Fruit fly (Drosophila melanogaster) whole organism, embryonic: ENCODE results near the gene CCT7.

ENCODE experiments used
- Atf3 ChIP-seq: fragments of 200-800 bp; sonication (Bioruptor generic); optimal IDR thresholded peaks from 3 replicates; lab custom pipeline; 2016; ENCODE audit warnings: missing biosample characterization, missing genetic modification characterization
- CG11398 ChIP-seq: fragments of 200-800 bp; sonication (Bioruptor generic); optimal IDR thresholded peaks from 2 replicates; lab custom pipeline; 2016; ENCODE audit warnings: missing biosample characterization, missing genetic modification characterization
- CG14667 ChIP-seq: fragments of 200-800 bp; sonication (Bioruptor generic); IDR thresholded peaks from 2 replicates; pipeline ENCODE4 v1.3.6; 2022; ENCODE audit warnings: missing biosample characterization, missing genetic modification characterization
- CG1529 ChIP-seq: fragments of 200-800 bp; sonication (Bioruptor generic); optimal IDR thresholded peaks from 3 replicates; lab custom pipeline; 2018; ENCODE audit warnings: missing biosample characterization, missing genetic modification characterization
- CG15514 ChIP-seq: fragments of 200-800 bp; sonication (Bioruptor generic); optimal IDR thresholded peaks from 3 replicates; lab custom pipeline; 2017; ENCODE audit warnings: missing biosample characterization, missing genetic modification characterization, mild to moderate bottlenecking, moderate library complexity, missing genetic modification reagents
- CG15696 ChIP-seq: fragments of 200-800 bp; sonication (Bioruptor generic); optimal IDR thresholded peaks from 2 replicates; lab custom pipeline; 2019; ENCODE audit warnings: missing biosample characterization, mild to moderate bottlenecking, missing genetic modification characterization, moderate library complexity
- CG1647 ChIP-seq: fragments of 200-800 bp; sonication (Bioruptor generic); optimal IDR thresholded peaks from 3 replicates; lab custom pipeline; 2016; ENCODE audit warnings: missing biosample characterization, missing genetic modification characterization
- CG18619 ChIP-seq: fragments of 200-800 bp; sonication (Bioruptor generic); optimal IDR thresholded peaks from 3 replicates; lab custom pipeline; 2017; ENCODE audit warnings: missing biosample characterization, mild to moderate bottlenecking, missing genetic modification characterization
- CG2199 ChIP-seq: fragments of 200-800 bp; sonication (Bioruptor generic); IDR thresholded peaks from 3 replicates; pipeline ENCODE4 v1.3.6; 2022; ENCODE audit warnings: missing biosample characterization, missing genetic modification characterization
- CG4404 ChIP-seq: fragments of 200-800 bp; sonication (Bioruptor generic); IDR thresholded peaks from 2 replicates; pipeline ENCODE4 v1.3.6; 2022; ENCODE audit warnings: missing biosample characterization, missing genetic modification characterization
- CG7372 ChIP-seq: fragments of 200-800 bp; sonication (Bioruptor generic); IDR thresholded peaks from 2 replicates; pipeline ENCODE4 v1.3.6; 2022; ENCODE audit warnings: missing biosample characterization, missing genetic modification characterization
- CG8290 ChIP-seq, 3 experiments: fragments of 200-800 bp; sonication (Bioruptor generic); optimal IDR thresholded peaks; 2 replicates each; lab custom pipeline; 2016 to 2019; ENCODE audit warnings: missing biosample characterization in 3 of 3, missing genetic modification characterization in 3 of 3, mild to moderate bottlenecking in 2 of 3, moderate library complexity in 1 of 3
- Dbx ChIP-seq: fragments of 200-800 bp; sonication (Bioruptor generic); IDR thresholded peaks from 3 replicates; pipeline ENCODE4 v1.3.6; 2022; ENCODE audit warnings: missing biosample characterization, missing genetic modification characterization
- Dll ChIP-seq: fragments of 200-800 bp; sonication (Bioruptor generic); IDR thresholded peaks from 4 replicates; pipeline ENCODE4 v1.3.6; 2022; ENCODE audit warnings: missing biosample characterization, missing genetic modification characterization; ENCODE audit not compliant: partially characterized antibody
- E2f1 ChIP-seq: fragments of 200-800 bp; sonication (Bioruptor generic); IDR thresholded peaks from 2 replicates; pipeline ENCODE4 v1.3.6; 2022; ENCODE audit warnings: missing biosample characterization, missing genetic modification characterization
- Ets65A ChIP-seq: fragments of 200-800 bp; sonication (Bioruptor generic); peaks from one replicate; lab custom pipeline; 2016; ENCODE audit warnings: missing biosample characterization, missing genetic modification characterization
- HLH4C ChIP-seq: fragments of 200-800 bp; sonication (Bioruptor generic); IDR thresholded peaks from 3 replicates; pipeline ENCODE4 v1.3.6; 2022; ENCODE audit warnings: missing biosample characterization, missing genetic modification characterization; ENCODE audit not compliant: partially characterized antibody
- Hand ChIP-seq: fragments of 200-800 bp; sonication (Bioruptor generic); optimal IDR thresholded peaks from 2 replicates; lab custom pipeline; 2017; ENCODE audit warnings: mild to moderate bottlenecking, missing biosample characterization, missing genetic modification reagents, missing genetic modification characterization
- Hey ChIP-seq: fragments of 200-800 bp; sonication (Bioruptor generic); optimal IDR thresholded peaks from 3 replicates; lab custom pipeline; 2018; ENCODE audit warnings: missing biosample characterization, mild to moderate bottlenecking, missing genetic modification characterization
- Hmx ChIP-seq: fragments of 200-800 bp; sonication (Bioruptor generic); optimal IDR thresholded peaks from 2 replicates; lab custom pipeline; 2016; ENCODE audit warnings: missing biosample characterization, missing genetic modification characterization
- MESR4 ChIP-seq: fragments of 200-800 bp; sonication (Bioruptor generic); optimal IDR thresholded peaks from 2 replicates; lab custom pipeline; 2018; ENCODE audit warnings: missing biosample characterization, mild to moderate bottlenecking, missing genetic modification characterization, moderate library complexity
- Meics ChIP-seq: fragments of 200-800 bp; sonication (Bioruptor generic); optimal IDR thresholded peaks from 2 replicates; lab custom pipeline; 2017; ENCODE audit warnings: missing biosample characterization, mild to moderate bottlenecking, missing genetic modification characterization
- Side ChIP-seq: fragments of 200-800 bp; sonication (Bioruptor generic); optimal IDR thresholded peaks from 2 replicates; lab custom pipeline; 2016; ENCODE audit warnings: missing biosample characterization, missing genetic modification characterization
- Sox100B ChIP-seq: fragments of 200-800 bp; sonication (Bioruptor generic); optimal IDR thresholded peaks from 3 replicates; lab custom pipeline; 2018; ENCODE audit warnings: missing biosample characterization, mild to moderate bottlenecking, missing genetic modification characterization
- Tbp ChIP-seq: fragments of >200 bp; optimal IDR thresholded peaks from 2 replicates; lab custom pipeline; 2018; ENCODE audit warnings: missing biosample characterization, missing genetic modification characterization
- ac ChIP-seq: fragments of 200-800 bp; sonication (Bioruptor generic); optimal IDR thresholded peaks from 3 replicates; lab custom pipeline; 2017; ENCODE audit warnings: missing biosample characterization, mild to moderate bottlenecking, missing genetic modification characterization
- ato ChIP-seq: fragments of 200-800 bp; sonication (Bioruptor generic); IDR thresholded peaks from 2 replicates; pipeline ENCODE4 v1.3.6; 2022; ENCODE audit warnings: missing biosample characterization, missing genetic modification characterization; ENCODE audit not compliant: partially characterized antibody
- cato ChIP-seq: fragments of 200-800 bp; sonication (Bioruptor generic); optimal IDR thresholded peaks from 2 replicates; lab custom pipeline; 2016; ENCODE audit warnings: missing biosample characterization, missing genetic modification characterization, borderline replicate concordance
- chinmo ChIP-seq: fragments of 200-800 bp; sonication (Bioruptor generic); IDR thresholded peaks from 4 replicates; pipeline ENCODE4 v1.3.6; 2022; ENCODE audit warnings: missing biosample characterization, missing genetic modification characterization; ENCODE audit not compliant: partially characterized antibody
- crol ChIP-seq: fragments of 200-800 bp; sonication (Bioruptor generic); IDR thresholded peaks from 2 replicates; pipeline ENCODE4 v1.3.6; 2022; ENCODE audit warnings: missing biosample characterization, missing genetic modification characterization
- dpn ChIP-seq, 2 experiments: fragments of 200-800 bp; sonication (Bioruptor generic); optimal IDR thresholded peaks; 3 replicates each; lab custom pipeline; 2016; ENCODE audit warnings: missing biosample characterization in 2 of 2, missing genetic modification characterization in 2 of 2
- ftz-f1 ChIP-seq: fragments of 200-800 bp; sonication (Bioruptor generic); optimal IDR thresholded peaks from 2 replicates; lab custom pipeline; 2016; ENCODE audit warnings: missing biosample characterization, missing genetic modification characterization
- fu2 ChIP-seq: fragments of 200-800 bp; sonication (Bioruptor generic); optimal IDR thresholded peaks from 2 replicates; lab custom pipeline; 2016; ENCODE audit warnings: missing biosample characterization, missing genetic modification characterization
- lbe ChIP-seq: fragments of 200-800 bp; sonication (Bioruptor generic); optimal IDR thresholded peaks from 2 replicates; lab custom pipeline; 2016; ENCODE audit warnings: missing biosample characterization, mild to moderate bottlenecking, missing genetic modification characterization
- luna ChIP-seq: fragments of 200-800 bp; sonication (Bioruptor generic); optimal IDR thresholded peaks from 2 replicates; lab custom pipeline; 2016; ENCODE audit warnings: missing biosample characterization, missing genetic modification characterization
- otp ChIP-seq: fragments of 200-800 bp; sonication (Bioruptor generic); IDR thresholded peaks from 3 replicates; pipeline ENCODE4, ENCODE4 v1.3.6; 2022; ENCODE audit warnings: missing biosample characterization, missing genetic modification characterization
- ro ChIP-seq: fragments of 200-800 bp; sonication (Bioruptor generic); IDR thresholded peaks from 2 replicates; pipeline ENCODE4 v1.3.6; 2022; ENCODE audit warnings: missing biosample characterization, missing genetic modification characterization
- row ChIP-seq: fragments of 200-800 bp; sonication (Bioruptor generic); IDR thresholded peaks from 3 replicates; pipeline ENCODE4 v1.3.6; 2022; ENCODE audit warnings: missing biosample characterization, missing genetic modification characterization
- sd ChIP-seq: fragments of 200-800 bp; sonication (Bioruptor generic); optimal IDR thresholded peaks from 3 replicates; lab custom pipeline; 2018; ENCODE audit warnings: missing biosample characterization, mild to moderate bottlenecking, missing genetic modification characterization, moderate library complexity
- sens ChIP-seq: fragments of 200-800 bp; sonication (Bioruptor generic); peaks from one replicate; lab custom pipeline; 2016; ENCODE audit warnings: missing biosample characterization, missing genetic modification characterization
- sr ChIP-seq: fragments of 200-800 bp; sonication (Bioruptor generic); IDR thresholded peaks from 3 replicates; pipeline ENCODE4 v1.3.6; 2022; ENCODE audit warnings: missing biosample characterization, missing genetic modification characterization
- stc ChIP-seq: fragments of 200-800 bp; sonication (Bioruptor generic); IDR thresholded peaks from 2 replicates; pipeline ENCODE4 v1.3.6; 2022; ENCODE audit warnings: missing biosample characterization, missing genetic modification characterization
- stwl ChIP-seq: fragments of 200-800 bp; sonication (Bioruptor generic); optimal IDR thresholded peaks from 3 replicates; lab custom pipeline; 2018; ENCODE audit warnings: missing biosample characterization, mild to moderate bottlenecking, missing genetic modification characterization, moderate library complexity
- ttk ChIP-seq: fragments of 200-800 bp; sonication (Bioruptor generic); IDR thresholded peaks from 2 replicates; pipeline ENCODE4 v2.1.2; 2022; ENCODE audit warnings: missing biosample characterization, missing genetic modification characterization
- vvl ChIP-seq: fragments of 200-800 bp; sonication (Bioruptor generic); IDR thresholded peaks from 2 replicates; pipeline ENCODE4 v1.3.6; 2022; ENCODE audit warnings: missing biosample characterization, missing genetic modification characterization

The CCT7 gene

DNA sequence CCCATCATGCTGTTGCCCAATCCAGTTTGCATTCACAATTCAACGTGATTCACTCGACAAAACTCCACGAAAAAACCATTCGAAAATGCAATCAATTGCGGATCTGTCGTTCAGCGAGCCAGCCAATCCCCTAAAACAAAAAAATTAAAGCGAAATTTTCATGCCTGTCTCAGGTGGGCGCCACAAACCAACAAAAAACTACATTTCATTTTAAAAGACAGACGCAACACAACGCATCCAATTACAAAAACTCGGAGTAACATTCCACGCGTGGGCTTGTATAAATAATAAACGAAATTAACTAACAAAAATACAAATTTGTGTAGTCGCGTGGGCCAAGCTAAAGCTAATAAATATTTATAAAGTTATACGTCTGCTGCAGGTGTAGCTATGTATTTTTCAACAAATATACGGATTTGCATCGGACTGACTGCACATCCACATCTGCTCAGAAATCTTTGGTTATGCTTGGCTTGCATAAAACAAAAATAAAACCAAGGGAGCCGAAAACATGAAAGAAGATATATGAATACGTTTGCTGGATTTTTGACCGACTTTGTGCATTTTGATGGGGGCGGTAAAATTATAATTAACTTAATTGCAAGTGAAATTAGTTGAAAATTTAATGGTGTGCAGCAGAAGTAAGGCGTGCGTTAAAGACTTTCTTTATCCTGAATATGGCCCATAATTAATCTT lies 42.7 kb downstream of the CCT7 start:
- TF ChIP-seq sd = peak; percentile 87
- TF ChIP-seq ftz-f1 = no peak
- TF ChIP-seq Ets65A (GFP tag; lab: Kevin White, UChicago) = peak; percentile 71
- TF ChIP-seq MESR4 (GFP tag; lab: Kevin White, UChicago) = no peak
- TF ChIP-seq sens (GFP tag; lab: Kevin White, UChicago) = peak; percentile 74
- TF ChIP-seq vvl (GFP tag; lab: Robert Waterston, UW) = peak; percentile 50; the same call in 1 of the 2 replicates
- TF ChIP-seq Hand (GFP tag; lab: Kevin White, UChicago) = no peak
- no peak for TF ChIP-seq luna (GFP tag; lab: Kevin White, UChicago)
- no peak for TF ChIP-seq CG15696 (tag; lab: Kevin White, UChicago)
- TF ChIP-seq sr (GFP tag; lab: Robert Waterston, UW) = peak; percentile 52; the same call in 1 of the 3 replicates
- peak; percentile 16 for TF ChIP-seq CG1529 (GFP tag; lab: Kevin White, UChicago)

DNA sequence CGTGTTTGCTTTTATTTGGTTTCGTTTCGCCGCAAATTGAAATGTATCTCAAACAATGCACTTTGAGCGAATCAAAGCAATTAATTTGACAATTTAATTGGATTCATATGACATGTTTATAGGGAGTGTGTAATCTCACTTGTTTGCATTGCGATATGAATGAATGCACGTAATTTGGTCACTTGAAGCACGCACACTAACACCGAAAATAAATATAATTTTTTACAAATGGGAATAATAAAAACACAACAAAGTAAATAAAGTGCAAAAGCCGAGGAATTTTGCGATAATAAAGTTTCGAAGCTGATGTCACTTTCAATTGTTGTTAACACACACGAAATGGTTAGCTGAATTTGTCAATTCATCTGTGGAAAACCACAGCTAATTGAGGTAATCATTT lies 43.6 kb downstream of the CCT7 start:
- 0 out of 4 replicates have a peak, but pooled peaks have one; percentile 5 for TF ChIP-seq chinmo (GFP tag; lab: Robert Waterston, UW)
- peak; percentile 34 for TF ChIP-seq lbe (GFP tag; lab: Kevin White, UChicago)
- no peak for TF ChIP-seq fu2

DNA sequence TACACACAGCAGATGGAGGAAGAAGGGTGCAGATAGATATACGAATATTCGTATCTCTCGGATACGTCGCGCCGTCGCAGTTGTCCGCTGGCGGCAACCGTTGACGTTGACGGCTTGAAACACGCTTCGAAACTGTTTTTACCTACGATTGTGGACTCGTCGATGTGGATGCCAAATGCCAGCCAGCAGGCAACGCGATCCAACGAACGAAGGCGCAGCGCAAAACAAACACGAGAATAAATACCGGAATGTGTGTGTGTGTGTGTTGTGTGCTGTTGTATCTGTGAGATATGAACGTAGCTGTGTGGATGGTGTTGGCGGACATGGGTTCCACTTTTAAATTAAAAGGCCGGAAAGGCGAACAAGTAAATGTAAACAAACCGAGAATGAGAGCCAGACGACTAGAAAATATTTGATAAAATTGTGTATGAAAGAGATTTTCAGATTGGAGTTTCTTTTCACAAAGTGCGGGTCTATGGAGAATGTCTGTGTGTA lies 44.8 kb downstream of the CCT7 start:
- no peak for TF ChIP-seq ro (GFP tag; lab: Robert Waterston, UW)
- TF ChIP-seq ac (GFP tag; lab: Kevin White, UChicago) = peak; percentile 12
- TF ChIP-seq HLH4C (GFP tag; lab: Robert Waterston, UW) = 0 out of 3 replicates have a peak, but pooled peaks have one; percentile 16
- peak; percentile 8; the same call in 1 of the 2 replicates for TF ChIP-seq E2f1 (GFP tag; lab: Robert Waterston, UW)
- no peak for TF ChIP-seq Atf3
- TF ChIP-seq ttk (GFP tag; lab: Robert Waterston, UW) = peak; percentile 38; the same call in 1 of the 2 replicates
- no peak for TF ChIP-seq Tbp (GFP tag; lab: Kevin White, UChicago)
- peak; percentile 8 to 49 for TF ChIP-seq dpn (GFP tag; optimal IDR thresholded peaks at IDR 0.05; lab: Kevin White, UChicago)
- TF ChIP-seq CG18619 (GFP tag; lab: Kevin White, UChicago) = peak; percentile 22
- no peak; the same call in 1 of the 2 replicates for TF ChIP-seq ato (GFP tag; lab: Robert Waterston, UW)
- TF ChIP-seq CG11398 (GFP tag; lab: Kevin White, UChicago) = peak; percentile 33
- TF ChIP-seq Side = peak; percentile 86
- TF ChIP-seq crol (GFP tag; lab: Robert Waterston, UW) = peak; percentile 32; the same call in 1 of the 2 replicates
- TF ChIP-seq Hey = peak; percentile 45
- TF ChIP-seq CG1647 (GFP tag; lab: Kevin White, UChicago) = peak; percentile 41
- peak; percentile 80 for TF ChIP-seq CG15514 (GFP tag; lab: Kevin White, UChicago)
- TF ChIP-seq Meics (GFP tag; lab: Kevin White, UChicago) = peak; percentile 70
- TF ChIP-seq CG8290 (GFP tag; optimal IDR thresholded peaks at IDR 0.05; lab: Kevin White, UChicago) = peak; percentile 50
- peak; percentile 29 to 91 for TF ChIP-seq CG8290 (tag; optimal IDR thresholded peaks at IDR 0.05; lab: Kevin White, UChicago)
- TF ChIP-seq stc (GFP tag; lab: Robert Waterston, UW) = peak; percentile 49; the same call in 1 of the 2 replicates
- no peak for TF ChIP-seq CG14667 (GFP tag; lab: Robert Waterston, UW)
- no peak for TF ChIP-seq CG7372 (GFP tag; lab: Robert Waterston, UW)
- TF ChIP-seq CG4404 (GFP tag; lab: Robert Waterston, UW) = no peak
- peak; percentile 85 for TF ChIP-seq vvl (GFP tag; lab: Robert Waterston, UW)
- peak; percentile 25 for TF ChIP-seq Sox100B (GFP tag; lab: Kevin White, UChicago)
- peak; percentile 97 for TF ChIP-seq CG2199 (GFP tag; lab: Robert Waterston, UW)
- TF ChIP-seq CG1529 (GFP tag; lab: Kevin White, UChicago) = peak; percentile 65
- peak; percentile 87 for TF ChIP-seq otp (GFP tag; lab: Robert Waterston, UW)
- TF ChIP-seq Dll (GFP tag; lab: Robert Waterston, UW) = 0 out of 4 replicates have a peak, but pooled peaks have one; percentile 26
- no peak for TF ChIP-seq stwl (tag; lab: Kevin White, UChicago)
- peak; percentile 10; the same call in 1 of the 3 replicates for TF ChIP-seq row
- TF ChIP-seq cato (GFP tag; lab: Kevin White, UChicago) = no peak
- TF ChIP-seq Hmx = no peak
- TF ChIP-seq Dbx (GFP tag; lab: Robert Waterston, UW) = peak; percentile 79; the same call in 2 of the 3 replicates
